Fruit fly (Drosophila melanogaster): Measurements from ENCODE around the gene CG43321.

dm6 chr2L:7025247-7025646 is 13.2 kb downstream of the CG43321 start:
- TF ChIP-seq CG11617 (GFP tag; optimal IDR thresholded peaks at IDR 0.05), result no peak
- no peak for TF ChIP-seq Hr96 (GFP tag; optimal IDR thresholded peaks at IDR 0.05)
- TF ChIP-seq CG7045 (GFP tag; optimal IDR thresholded peaks at IDR 0.05), result no peak
- no peak for TF ChIP-seq kay (GFP tag; ENCODE audit: borderline replicate concordance)
- no peak for TF ChIP-seq cnc (optimal IDR thresholded peaks at IDR 0.05)
